Fruit fly (Drosophila melanogaster): ENCODE measurements around the gene Dfd.
A peak's percentile ranks its signal among the peaks of the same experiment; 100 is the strongest.

The Dfd gene

dm6 chr3R:6751467-6752155 lies 40.0 kb upstream of the Dfd start:
- TF ChIP-seq CrebA (GFP tag; optimal IDR thresholded peaks at IDR 0.05; ENCODE audit: borderline replicate concordance) (no peak), psq (GFP tag; optimal IDR thresholded peaks at IDR 0.05) (no peak), N (GFP tag; optimal IDR thresholded peaks at IDR 0.05) (no peak), Jra (GFP tag; optimal IDR thresholded peaks at IDR 0.05) (no peak), lola (GFP tag; optimal IDR thresholded peaks at IDR 0.05) (no peak), sv (GFP tag; optimal IDR thresholded peaks at IDR 0.05) (no peak), HLH106 (tag; optimal IDR thresholded peaks at IDR 0.05) (no peak), woc (GFP tag; optimal IDR thresholded peaks at IDR 0.05) (no peak), dl (GFP tag; optimal IDR thresholded peaks at IDR 0.05; ENCODE audit: insufficient read depth in 1 of 2, partially characterized antibody in 2 of 2) (no peak), jim (GFP tag; optimal IDR thresholded peaks at IDR 0.05) (no peak), ey (GFP tag; optimal IDR thresholded peaks at IDR 0.05) (no peak), brk (GFP tag; optimal IDR thresholded peaks at IDR 0.05) (no peak), CG9705 (GFP tag; optimal IDR thresholded peaks at IDR 0.05) (no peak), GATAd (GFP tag; optimal IDR thresholded peaks at IDR 0.05) (no peak), rgr (GFP tag; optimal IDR thresholded peaks at IDR 0.05) (no peak), Dif (GFP tag; optimal IDR thresholded peaks at IDR 0.05; ENCODE audit: partially characterized antibody) (no peak), Sp1 (GFP tag; optimal IDR thresholded peaks at IDR 0.05) (no peak), Hr83 (GFP tag; optimal IDR thresholded peaks at IDR 0.05; ENCODE audit: poor library complexity, severe bottlenecking) (no peak), OdsH (GFP tag; optimal IDR thresholded peaks at IDR 0.05) (no peak)

dm6 chr3R:6754104-6754951 lies 37.3 kb upstream of the Dfd start, which contains the start of gene zen:
TSS of gene zen (minus strand) at chr3R:6754194.
- no peak for TF ChIP-seq rgr (GFP tag; optimal IDR thresholded peaks at IDR 0.05)

dm6 chr3R:6755454-6755853 lies 36.2 kb upstream of the Dfd start:
- TF ChIP-seq lola (GFP tag; optimal IDR thresholded peaks at IDR 0.05) (no peak), usp (GFP tag; optimal IDR thresholded peaks at IDR 0.05) (no peak), br (GFP tag; optimal IDR thresholded peaks at IDR 0.05) (no peak), brk (GFP tag; optimal IDR thresholded peaks at IDR 0.05) (no peak), fru (GFP tag; optimal IDR thresholded peaks at IDR 0.05) (no peak), dmrt93B (GFP tag; optimal IDR thresholded peaks at IDR 0.05) (no peak), Myc (optimal IDR thresholded peaks at IDR 0.05) (no peak), CG32264 (GFP tag; optimal IDR thresholded peaks at IDR 0.05) (no peak), h (GFP tag; optimal IDR thresholded peaks at IDR 0.05) (no peak), Mio (GFP tag; optimal IDR thresholded peaks at IDR 0.05) (no peak)

dm6 chr3R:6759419-6759818 lies 32.2 kb upstream of the Dfd start, which contains the start of gene bcd:
TSS of gene bcd (minus strand) at chr3R:6759466.
- TF ChIP-seq usp (GFP tag; optimal IDR thresholded peaks at IDR 0.05) = no peak
- peak; percentile 73 for TF ChIP-seq tai (GFP tag; optimal IDR thresholded peaks at IDR 0.05)
- peak; percentile 73 for TF ChIP-seq rgr (GFP tag; optimal IDR thresholded peaks at IDR 0.05)
- peak; percentile 29 for TF ChIP-seq OdsH (GFP tag; optimal IDR thresholded peaks at IDR 0.05)
- TF ChIP-seq Dfd (GFP tag; optimal IDR thresholded peaks at IDR 0.05) = no peak
- TF ChIP-seq Mio (GFP tag; optimal IDR thresholded peaks at IDR 0.05) = no peak
- no peak for TF ChIP-seq GATAd (GFP tag; optimal IDR thresholded peaks at IDR 0.05)
- peak; percentile 59 for TF ChIP-seq Hnf4 (GFP tag; optimal IDR thresholded peaks at IDR 0.05)
- TF ChIP-seq h (GFP tag; optimal IDR thresholded peaks at IDR 0.05) = peak; percentile 57
- TF ChIP-seq jim (GFP tag; optimal IDR thresholded peaks at IDR 0.05) = peak; percentile 78
- TF ChIP-seq psq (GFP tag; optimal IDR thresholded peaks at IDR 0.05) = no peak
- TF ChIP-seq ey (GFP tag; optimal IDR thresholded peaks at IDR 0.05) = peak; percentile 69
- TF ChIP-seq fru (GFP tag; optimal IDR thresholded peaks at IDR 0.05) = peak; percentile 47
- peak; percentile 56 for TF ChIP-seq br (GFP tag; optimal IDR thresholded peaks at IDR 0.05)
- TF ChIP-seq dl (GFP tag; optimal IDR thresholded peaks at IDR 0.05; ENCODE audit: insufficient read depth in 1 of 2, partially characterized antibody in 2 of 2) = peak in 1 of 2 experiments; percentile 45
- peak; percentile 84 for TF ChIP-seq Myc (optimal IDR thresholded peaks at IDR 0.05)
- peak in 1 of 2 experiments; percentile 76 for TF ChIP-seq foxo (GFP tag; optimal IDR thresholded peaks at IDR 0.05)
- TF ChIP-seq CrebA (GFP tag; optimal IDR thresholded peaks at IDR 0.05; ENCODE audit: borderline replicate concordance) = no peak
- TF ChIP-seq Dif (GFP tag; optimal IDR thresholded peaks at IDR 0.05; ENCODE audit: partially characterized antibody) = peak; percentile 79
- no peak for TF ChIP-seq Jra (GFP tag; optimal IDR thresholded peaks at IDR 0.05)
- peak; percentile 48 for TF ChIP-seq dmrt93B (GFP tag; optimal IDR thresholded peaks at IDR 0.05)
- peak; percentile 78 for TF ChIP-seq Vsx2 (GFP tag; optimal IDR thresholded peaks at IDR 0.05; ENCODE audit: partially characterized antibody)
- no peak for TF ChIP-seq brk (GFP tag; optimal IDR thresholded peaks at IDR 0.05)
- peak; percentile 61 for TF ChIP-seq HLH106 (tag; optimal IDR thresholded peaks at IDR 0.05)
- peak; percentile 6 for TF ChIP-seq sv (GFP tag; optimal IDR thresholded peaks at IDR 0.05)
- TF ChIP-seq Hr83 (GFP tag; optimal IDR thresholded peaks at IDR 0.05; ENCODE audit: poor library complexity, severe bottlenecking) = peak; percentile 63
- TF ChIP-seq CG9705 (GFP tag; optimal IDR thresholded peaks at IDR 0.05) = peak; percentile 16

Measured in whole organism, wandering third instar larva.